Fruit fly (Drosophila melanogaster): ENCODE measurements around the gene CG46192.
"Not testable (repeated sequence)": the region's sequence is repeated elsewhere in the genome, so short reads cannot be mapped to it uniquely, and the experiment has no call there.

CG46192 gene

DNA sequence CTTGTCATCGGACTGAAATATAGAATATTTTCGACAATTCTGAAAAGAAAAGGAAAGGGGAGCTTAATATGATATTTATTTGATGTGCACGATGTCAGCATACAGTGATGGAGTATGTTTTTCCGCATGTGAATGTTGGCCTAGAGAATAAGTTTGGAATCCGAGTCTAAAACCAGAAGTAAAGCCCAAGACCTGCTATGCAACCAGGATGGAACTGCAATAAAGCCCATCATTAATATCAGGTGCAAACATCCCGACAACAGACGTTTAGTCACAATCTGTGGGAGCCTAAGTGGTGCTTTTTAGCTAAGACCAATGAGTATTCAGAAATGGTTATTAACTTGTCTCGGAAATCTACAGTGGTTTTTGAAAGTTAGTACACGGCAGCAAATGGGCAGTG lies at the start of gene CG46192:
Gene CG46192 (minus strand): TSS at position 101 of the 400 bp plus-strand sequence.
- TF ChIP-seq CG17801 (GFP tag; optimal IDR thresholded peaks at IDR 0.05; ENCODE audit: partially characterized antibody), result not testable (repeated sequence)

DNA sequence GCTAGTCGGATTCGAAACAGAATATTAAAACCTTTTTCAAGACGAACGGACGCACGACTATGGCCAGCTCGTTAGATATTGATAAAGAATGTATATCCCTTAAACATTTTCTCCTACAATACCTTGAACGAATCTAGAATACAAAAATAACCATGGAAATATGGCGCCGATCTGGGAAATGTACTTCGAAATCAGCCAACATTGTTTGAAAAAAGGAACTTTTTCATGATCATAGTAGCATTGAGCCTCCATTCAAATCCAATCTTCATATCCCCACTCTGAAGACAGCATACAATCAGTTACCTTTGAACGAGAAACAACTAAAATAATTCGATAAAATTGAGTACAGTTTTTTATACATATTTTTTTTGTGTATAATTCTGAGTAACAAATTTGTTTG lies 35.8 kb upstream of the CG46192 start, which contains the start of gene CG45764:
Gene CG45764 (plus strand): TSS at position 301 of the 400 bp plus-strand sequence.
- TF ChIP-seq CG17801 (GFP tag; optimal IDR thresholded peaks at IDR 0.05; ENCODE audit: partially characterized antibody), result not testable (repeated sequence)

DNA sequence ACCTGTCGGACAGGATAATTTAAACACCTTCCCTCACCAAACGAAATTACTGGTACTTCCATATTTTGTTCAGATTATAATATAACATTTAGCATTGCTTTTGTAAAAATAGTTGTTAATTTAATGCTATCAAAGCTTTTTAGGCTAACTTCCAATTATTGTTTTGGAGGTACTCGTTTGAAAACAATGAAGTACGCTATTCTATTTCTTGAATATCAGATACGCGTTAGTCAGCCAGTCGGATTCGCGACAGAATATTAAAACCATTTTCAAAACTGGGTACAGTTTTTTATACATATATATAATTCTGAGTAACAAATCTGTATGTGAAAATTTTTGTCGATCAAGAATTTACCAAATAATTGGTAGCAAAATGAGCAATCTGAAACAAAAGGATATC lies 31.5 kb upstream of the CG46192 start, which contains the start of gene Mst77Y-4:
Gene Mst77Y-4 (plus strand): TSS at position 301 of the 400 bp plus-strand sequence.
- not testable (repeated sequence) for TF ChIP-seq CG17801 (GFP tag; optimal IDR thresholded peaks at IDR 0.05; ENCODE audit: partially characterized antibody)

DNA sequence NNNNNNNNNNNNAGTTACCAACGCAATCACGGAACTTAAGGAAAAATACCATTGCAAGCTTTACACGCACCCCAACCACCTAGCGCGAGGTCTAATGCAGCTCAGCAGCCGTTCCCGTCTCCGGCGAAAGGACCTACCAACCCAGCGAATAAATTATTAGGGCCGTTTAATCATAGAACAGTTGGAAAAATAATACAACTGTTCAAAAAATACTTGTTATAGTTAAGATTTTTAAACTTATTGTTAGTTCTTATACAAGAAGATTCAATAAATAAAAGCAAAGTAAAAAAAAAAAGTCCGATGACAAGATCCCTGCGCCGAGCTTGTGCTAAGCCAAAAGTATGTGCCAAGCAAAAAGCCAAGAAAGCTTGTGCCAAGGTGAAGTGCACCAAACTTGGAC lies 9.7 kb upstream of the CG46192 start, which contains the start of gene CG46193:
Gene CG46193 (plus strand): TSS at position 301 of the 400 bp plus-strand sequence.
- TF ChIP-seq CG17801 (GFP tag; optimal IDR thresholded peaks at IDR 0.05; ENCODE audit: partially characterized antibody), result not testable (repeated sequence)

DNA sequence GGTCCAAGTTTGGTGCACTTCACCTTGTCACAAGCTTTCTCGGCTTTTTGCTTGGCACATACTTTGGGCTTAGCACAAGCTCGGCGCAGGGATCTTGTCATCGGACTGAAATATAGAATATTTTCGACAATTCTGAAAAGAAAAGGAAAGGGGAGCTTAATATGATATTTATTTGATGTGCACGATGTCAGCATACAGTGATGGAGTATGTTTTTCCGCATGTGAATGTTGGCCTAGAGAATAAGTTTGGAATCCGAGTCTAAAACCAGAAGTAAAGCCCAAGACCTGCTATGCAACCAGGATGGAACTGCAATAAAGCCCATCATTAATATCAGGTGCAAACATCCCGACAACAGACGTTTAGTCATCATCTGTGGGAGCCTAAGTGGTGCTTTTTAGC lies 37.4 kb downstream of the CG46192 start, which contains the start of gene CG46191:
Gene CG46191 (minus strand): TSS at position 101 of the 400 bp plus-strand sequence.
- not testable (repeated sequence) for TF ChIP-seq CG17801 (GFP tag; optimal IDR thresholded peaks at IDR 0.05; ENCODE audit: partially characterized antibody)

Data from ovary, adult (tissue).